Fruit fly (Drosophila melanogaster) whole organism, pupa: Measurements from ENCODE around the gene CG11828.

Experiments
- CG10348 ChIP-seq: fragments of 200-800 bp; sonication (Bioruptor generic); IDR thresholded peaks from 2 replicates; pipeline ENCODE4 v1.3.6; 2022; ENCODE audit warnings: missing biosample characterization, missing genetic modification characterization
- CG12605 ChIP-seq: fragments of 200-800 bp; sonication (Bioruptor generic); IDR thresholded peaks from 2 replicates; pipeline ENCODE4 v1.3.6; 2022; ENCODE audit warnings: missing biosample characterization, missing genetic modification characterization
- CG13204 ChIP-seq: fragments of 200-800 bp; sonication (Bioruptor generic); optimal IDR thresholded peaks from 2 replicates; lab custom pipeline; 2018; ENCODE audit warnings: missing biosample characterization, mild to moderate bottlenecking, missing genetic modification characterization, moderate library complexity
- CG14655 ChIP-seq: fragments of 200-800 bp; sonication (Bioruptor generic); optimal IDR thresholded peaks from 3 replicates; lab custom pipeline; 2017; ENCODE audit warnings: mild to moderate bottlenecking, missing biosample characterization, missing genetic modification reagents, missing genetic modification characterization
- CG15710 ChIP-seq: fragments of 200-800 bp; sonication (Bioruptor generic); optimal IDR thresholded peaks from 2 replicates; lab custom pipeline; 2018; ENCODE audit warnings: missing biosample characterization, mild to moderate bottlenecking, missing genetic modification characterization, moderate library complexity
- CG17806 ChIP-seq: fragments of 200-800 bp; sonication (Bioruptor generic); optimal IDR thresholded peaks from 2 replicates; lab custom pipeline; 2018; ENCODE audit warnings: missing biosample characterization, mild to moderate bottlenecking, missing genetic modification characterization, moderate library complexity
- CG32121 ChIP-seq: fragments of 200-800 bp; sonication (Bioruptor generic); IDR thresholded peaks from 2 replicates; pipeline ENCODE4 v1.3.6; 2022; ENCODE audit warnings: missing biosample characterization, missing genetic modification characterization
- CG34367 ChIP-seq: fragments of 200-800 bp; sonication (Bioruptor generic); optimal IDR thresholded peaks from 2 replicates; lab custom pipeline; 2018; ENCODE audit warnings: missing biosample characterization, mild to moderate bottlenecking, missing genetic modification characterization
- CG8159 ChIP-seq: fragments of 200-800 bp; sonication (Bioruptor generic); optimal IDR thresholded peaks from 3 replicates; lab custom pipeline; 2018; ENCODE audit warnings: missing biosample characterization, mild to moderate bottlenecking, missing genetic modification characterization, moderate library complexity
- CG8301 ChIP-seq: fragments of 200-800 bp; sonication (Bioruptor generic); optimal IDR thresholded peaks from 2 replicates; lab custom pipeline; 2018; ENCODE audit warnings: missing biosample characterization, mild to moderate bottlenecking, missing genetic modification characterization
- D1 ChIP-seq: fragments of 200-800 bp; sonication (Bioruptor generic); optimal IDR thresholded peaks from 2 replicates; lab custom pipeline; 2018; ENCODE audit warnings: missing biosample characterization, mild to moderate bottlenecking, missing genetic modification characterization, moderate library complexity
- EcR ChIP-seq: fragments of 200-800 bp; sonication (Bioruptor generic); optimal IDR thresholded peaks from 3 replicates; lab custom pipeline; 2019; ENCODE audit warnings: missing biosample characterization, missing genetic modification characterization, mild to moderate bottlenecking, moderate library complexity, missing genetic modification reagents
- Ets98B ChIP-seq: fragments of 200-800 bp; sonication (Bioruptor generic); IDR thresholded peaks from 2 replicates; pipeline ENCODE4 v1.3.6; 2022; ENCODE audit warnings: missing biosample characterization, missing genetic modification characterization
- Pif1A ChIP-seq: fragments of 200-800 bp; sonication (Bioruptor generic); optimal IDR thresholded peaks from 3 replicates; lab custom pipeline; 2016; ENCODE audit warnings: missing biosample characterization, missing genetic modification characterization
- Pif1B ChIP-seq: fragments of 200-800 bp; sonication (Bioruptor generic); optimal IDR thresholded peaks from 3 replicates; lab custom pipeline; 2016; ENCODE audit warnings: missing biosample characterization, missing genetic modification characterization
- Snoo ChIP-seq: fragments of 200-800 bp; sonication (Bioruptor generic); optimal IDR thresholded peaks from 3 replicates; lab custom pipeline; 2017; ENCODE audit warnings: missing biosample characterization, mild to moderate bottlenecking, missing genetic modification characterization, inconsistent platforms
- fd96Ca ChIP-seq: fragments of 200-800 bp; sonication (Bioruptor generic); IDR thresholded peaks from 3 replicates; pipeline ENCODE4 v1.3.6; 2022; ENCODE audit warnings: missing biosample characterization, missing genetic modification characterization
- gl ChIP-seq: fragments of 200-800 bp; sonication (Bioruptor generic); optimal IDR thresholded peaks from 2 replicates; lab custom pipeline; 2018; ENCODE audit warnings: missing biosample characterization, mild to moderate bottlenecking, missing genetic modification characterization
- rn ChIP-seq: fragments of 200-800 bp; sonication (Bioruptor generic); IDR thresholded peaks from 2 replicates; pipeline ENCODE4 v1.3.6; 2022; ENCODE audit warnings: missing biosample characterization, missing genetic modification characterization

CG11828 gene

DNA sequence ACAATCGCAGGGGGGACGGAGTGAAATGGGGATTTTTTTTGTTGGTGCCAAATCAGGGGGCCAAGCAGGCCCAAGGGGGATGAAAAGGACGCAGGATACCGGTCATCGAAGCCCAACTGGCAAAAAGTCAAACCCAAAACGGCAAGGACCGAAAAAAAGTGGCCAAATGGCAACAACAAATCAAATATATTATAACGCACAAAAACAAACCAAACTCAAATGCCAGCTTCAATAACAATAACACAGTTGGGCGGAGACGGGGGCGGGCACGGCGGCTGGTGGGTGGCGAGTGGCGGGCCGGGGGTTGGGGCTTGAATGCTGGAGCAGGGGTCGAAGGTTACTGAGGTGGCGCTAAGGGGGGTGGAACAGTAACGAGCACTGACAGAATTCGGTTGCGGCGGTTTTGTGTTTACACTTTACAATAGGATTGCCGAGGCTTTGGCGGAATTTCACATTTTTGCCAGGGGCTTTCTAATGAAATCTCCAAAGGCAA is 28.1 kb downstream of the CG11828 start:
- TF ChIP-seq CG14655 (GFP tag; lab: Kevin White, UChicago): no peak
- no peak for TF ChIP-seq CG17806 (tag; lab: Kevin White, UChicago)
- no peak for TF ChIP-seq Pif1A (GFP tag; lab: Kevin White, UChicago)
- no peak for TF ChIP-seq EcR (GFP tag; lab: Kevin White, UChicago)
- TF ChIP-seq CG10348 (GFP tag; lab: Robert Waterston, UW): no peak
- TF ChIP-seq Snoo (tag; lab: Kevin White, UChicago): no peak
- TF ChIP-seq Ets98B (GFP tag; lab: Robert Waterston, UW): no peak

DNA sequence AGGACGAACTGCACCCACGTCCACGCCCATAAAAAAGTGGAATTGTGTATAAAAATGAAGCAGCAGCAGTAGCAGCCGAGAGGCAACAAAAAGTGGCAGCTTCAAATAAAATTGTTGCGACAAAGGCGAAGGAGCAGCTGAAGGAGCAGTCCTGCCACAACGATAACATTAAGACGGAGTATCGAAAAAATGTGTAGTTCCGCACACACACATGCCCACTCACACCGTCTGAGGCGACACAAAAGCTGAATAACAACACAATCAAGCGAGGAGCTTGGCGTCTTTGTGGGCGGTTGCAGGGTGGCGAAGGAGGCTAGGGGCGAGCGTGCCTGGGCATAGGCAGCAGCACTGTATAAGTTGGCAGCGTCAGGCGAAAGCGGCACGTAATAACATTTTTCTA is 35.9 kb downstream of the CG11828 start:
- no peak for TF ChIP-seq D1 (tag; lab: Kevin White, UChicago)
- TF ChIP-seq Pif1B: no peak
- no peak for TF ChIP-seq Snoo (tag; lab: Kevin White, UChicago)
- TF ChIP-seq CG8159 (tag; lab: Kevin White, UChicago): no peak
- TF ChIP-seq CG17806 (tag; lab: Kevin White, UChicago): no peak
- no peak for TF ChIP-seq EcR (GFP tag; lab: Kevin White, UChicago)
- no peak for TF ChIP-seq CG15710
- TF ChIP-seq CG13204 (GFP tag; lab: Kevin White, UChicago): no peak
- TF ChIP-seq CG12605 (GFP tag; lab: Robert Waterston, UW): no peak

DNA sequence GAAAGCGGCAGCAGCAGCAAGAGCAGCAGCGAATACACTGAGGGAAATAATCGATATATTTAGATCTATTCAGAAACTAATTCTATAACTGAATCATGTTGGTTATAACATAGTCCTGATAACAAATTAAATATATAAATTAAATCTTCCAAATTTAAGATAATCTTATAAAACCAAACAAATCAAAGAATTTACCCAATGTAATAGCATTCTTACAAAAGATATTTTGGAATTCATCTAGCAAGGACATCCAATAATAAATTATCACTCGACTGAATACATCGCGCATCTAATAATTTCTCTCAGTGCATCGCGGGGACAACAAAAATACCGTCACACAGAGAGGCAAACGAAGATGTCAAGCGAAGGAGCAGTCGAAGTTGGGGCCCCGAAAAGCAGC is 36.3 kb downstream of the CG11828 start:
- TF ChIP-seq CG15710 (no peak), EcR (GFP tag; lab: Kevin White, UChicago) (no peak), CG12605 (GFP tag; lab: Robert Waterston, UW) (no peak)

DNA sequence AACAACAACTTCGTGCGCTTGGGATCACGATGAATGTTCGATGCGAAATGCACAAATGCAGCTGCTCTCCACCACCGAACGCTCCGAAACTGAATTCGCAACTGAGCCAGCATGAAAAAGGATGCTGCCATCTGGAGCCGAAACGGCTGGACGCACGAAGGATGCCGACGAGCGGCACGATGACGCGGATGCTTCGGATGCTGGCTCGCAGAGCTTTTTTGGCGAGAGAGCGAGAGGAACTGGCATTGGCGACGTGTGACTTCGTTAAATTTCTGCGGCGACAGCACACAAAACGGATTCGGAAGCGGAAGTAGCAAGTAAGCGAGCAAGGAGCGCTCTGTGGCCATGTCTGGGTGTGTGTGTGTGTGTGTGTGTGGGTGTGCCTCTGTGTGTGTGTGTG is 47.4 kb downstream of the CG11828 start, which contains the start of gene DIP-gamma:
DIP-gamma (minus strand) TSS at position 107 of the 400 bp plus-strand sequence.
- TF ChIP-seq CG10348 (GFP tag; lab: Robert Waterston, UW): no peak
- TF ChIP-seq fd96Ca (GFP tag; lab: Robert Waterston, UW): no peak
- no peak for TF ChIP-seq CG12605 (GFP tag; lab: Robert Waterston, UW)
- no peak for TF ChIP-seq Snoo (tag; lab: Kevin White, UChicago)
- TF ChIP-seq CG13204 (GFP tag; lab: Kevin White, UChicago): no peak
- TF ChIP-seq D1 (tag; lab: Kevin White, UChicago): no peak
- TF ChIP-seq CG32121 (GFP tag; lab: Robert Waterston, UW): no peak
- no peak for TF ChIP-seq CG15710
- TF ChIP-seq Pif1B: no peak
- TF ChIP-seq Pif1A (GFP tag; lab: Kevin White, UChicago): no peak
- no peak for TF ChIP-seq gl (tag; lab: Kevin White, UChicago)
- no peak for TF ChIP-seq Ets98B (GFP tag; lab: Robert Waterston, UW)
- TF ChIP-seq EcR (GFP tag; lab: Kevin White, UChicago): no peak
- no peak for TF ChIP-seq CG34367 (tag; lab: Kevin White, UChicago)
- no peak for TF ChIP-seq CG8301 (tag; lab: Kevin White, UChicago)
- TF ChIP-seq rn: no peak
- no peak for TF ChIP-seq CG8159 (tag; lab: Kevin White, UChicago)
- TF ChIP-seq CG14655 (GFP tag; lab: Kevin White, UChicago): no peak
- TF ChIP-seq, all 21 proteins: peak for 0
